Worm (Caenorhabditis elegans): Measurements from ENCODE around the gene mcd-1.

mcd-1 gene

ce11 chrII:13888278-13888677 is at the start of gene mcd-1:
Gene mcd-1, plus strand, starts transcription at chrII:13888544.
- TF ChIP-seq nhr-85 (tag) (peak; percentile 69), hpl-2 (GFP tag; optimal IDR thresholded peaks at IDR 0.05) (peak; percentile 16), unc-30 (tag; optimal IDR thresholded peaks at IDR 0.05) (no peak), ztf-11 (tag; optimal IDR thresholded peaks at IDR 0.05) (no peak), ets-5 (GFP tag; IDR thresholded peaks at IDR 0.05) (no peak), blmp-1 (tag; optimal IDR thresholded peaks at IDR 0.05) (peak; percentile 66), nhr-20 (tag; optimal IDR thresholded peaks at IDR 0.05) (peak; percentile 48), C16A3.4 (tag; optimal IDR thresholded peaks at IDR 0.05) (peak; percentile 59), mef-2 (tag; optimal IDR thresholded peaks at IDR 0.05) (no peak), mab-9 (GFP tag; IDR thresholded peaks at IDR 0.05) (no peak), tbx-2 (tag; optimal IDR thresholded peaks at IDR 0.05) (peak; percentile 32), F16B12.6 (tag; optimal IDR thresholded peaks at IDR 0.05) (peak; percentile 22), lin-14 (GFP tag; optimal IDR thresholded peaks at IDR 0.05) (no peak), unc-98 (GFP tag; IDR thresholded peaks at IDR 0.05) (no peak), nhr-47 (tag; optimal IDR thresholded peaks at IDR 0.05) (peak; percentile 65), unc-86 (tag; optimal IDR thresholded peaks at IDR 0.05) (peak; percentile 26), lin-13 (GFP tag; optimal IDR thresholded peaks at IDR 0.05) (peak; percentile 67), C34B4.2 (tag; optimal IDR thresholded peaks at IDR 0.05) (no peak), fkh-8 (tag; optimal IDR thresholded peaks at IDR 0.05) (peak; percentile 66), rnt-1 (tag; optimal IDR thresholded peaks at IDR 0.05) (no peak), vab-15 (tag; optimal IDR thresholded peaks at IDR 0.05) (no peak), isw-1 (GFP tag; IDR thresholded peaks at IDR 0.05) (peak; percentile 32), pax-3 (tag; optimal IDR thresholded peaks at IDR 0.05) (no peak), efl-1 (optimal IDR thresholded peaks at IDR 0.05) (peak; percentile 80 to 98), efl-1 (GFP tag; optimal IDR thresholded peaks at IDR 0.05 in 1 of 2) (peak; percentile 80 to 97), alr-1 (tag; optimal IDR thresholded peaks at IDR 0.05; ENCODE audit: borderline replicate concordance) (no peak), snu-23 (GFP tag; optimal IDR thresholded peaks at IDR 0.05) (peak; percentile 65), ceh-88 (GFP tag; IDR thresholded peaks at IDR 0.05) (no peak), unc-130 (tag; optimal IDR thresholded peaks at IDR 0.05) (no peak), egl-27 (tag; optimal IDR thresholded peaks at IDR 0.05) (no peak), ceh-8 (GFP tag; optimal IDR thresholded peaks at IDR 0.05) (no peak), lin-15B (tag; optimal IDR thresholded peaks at IDR 0.05) (peak; percentile 92), fkh-4 (tag; optimal IDR thresholded peaks at IDR 0.05; ENCODE audit: borderline replicate concordance) (no peak), tlp-1 (tag; optimal IDR thresholded peaks at IDR 0.05) (no peak), efl-3 (GFP tag; optimal IDR thresholded peaks at IDR 0.05) (no peak), snpc-4 (tag; optimal IDR thresholded peaks at IDR 0.05) (no peak), xbp-1 (tag; optimal IDR thresholded peaks at IDR 0.05) (peak; percentile 47), fkh-10 (GFP tag; optimal IDR thresholded peaks at IDR 0.05) (peak; percentile 13), ceh-82 (tag; optimal IDR thresholded peaks at IDR 0.05) (peak in 1 of 3 experiments; percentile 46), dsc-1 (tag; optimal IDR thresholded peaks at IDR 0.05) (no peak), nhr-19 (GFP tag; conservative IDR thresholded peaks at IDR 0.05) (peak; percentile 17; the same call in 1 of the 2 replicates), nhr-12 (tag; optimal IDR thresholded peaks at IDR 0.05) (no peak), lin-35 (GFP tag; optimal IDR thresholded peaks at IDR 0.05) (peak; percentile 78 to 93), hlh-4 (tag; optimal IDR thresholded peaks at IDR 0.05) (no peak), nhr-84 (tag; optimal IDR thresholded peaks at IDR 0.05) (no peak), swsn-7 (tag; optimal IDR thresholded peaks at IDR 0.05) (peak; percentile 21), mdl-1 (tag; optimal IDR thresholded peaks at IDR 0.05) (peak in 1 of 2 experiments; percentile 38), irx-1 (tag; optimal IDR thresholded peaks at IDR 0.05) (no peak), egl-13 (tag; optimal IDR thresholded peaks at IDR 0.05) (peak; percentile 26), nhr-71 (tag; optimal IDR thresholded peaks at IDR 0.05) (peak; percentile 75), fos-1 (tag; optimal IDR thresholded peaks at IDR 0.05) (peak; percentile 5), elt-2 (tag; optimal IDR thresholded peaks at IDR 0.05) (no peak), ceh-63 (GFP tag; optimal IDR thresholded peaks at IDR 0.05) (no peak), Y116A8C.19 (tag; optimal IDR thresholded peaks at IDR 0.05; ENCODE audit: borderline replicate concordance) (no peak)

Data from whole organism, L1 larva.